Worm (Caenorhabditis elegans): ENCODE results near the gene F54E7.6.
"Not testable (repeated sequence)": the region's sequence is repeated elsewhere in the genome, so short reads cannot be mapped to it uniquely, and the experiment has no call there.

Gene F54E7.6

DNA sequence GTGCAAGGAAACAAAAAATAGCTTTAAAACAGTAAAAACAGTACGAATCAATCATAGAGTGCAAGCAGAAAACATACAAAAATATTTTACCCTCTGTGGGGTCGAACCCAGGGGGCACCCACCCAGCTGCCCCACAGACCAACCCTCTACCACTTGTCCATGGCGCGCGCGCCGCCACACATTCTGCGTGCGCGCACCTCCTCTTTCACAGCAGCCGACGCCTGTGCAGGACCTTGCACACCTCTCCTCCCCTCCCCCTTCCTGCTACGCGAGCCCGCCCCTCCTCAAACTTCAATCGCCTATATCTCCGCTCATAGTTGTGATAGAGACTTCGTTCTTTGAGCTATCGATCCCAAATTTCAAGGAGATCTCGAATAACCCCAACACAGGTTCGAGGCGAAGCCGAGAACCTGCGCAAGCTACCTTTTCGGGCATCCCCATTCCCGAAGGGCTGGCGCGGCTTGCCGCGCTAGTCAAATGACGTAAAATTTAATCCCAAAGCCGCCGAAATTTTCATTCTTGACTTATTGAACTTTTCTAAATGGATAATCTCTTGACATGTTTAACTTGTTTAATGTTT lies 23.5 kb downstream of the F54E7.6 start:
- TF ChIP-seq K11D2.4 (GFP tag; IDR thresholded peaks at IDR 0.05), result peak; percentile 63
- peak; percentile 68 for TF ChIP-seq snpc-1.1 (tag; optimal IDR thresholded peaks at IDR 0.05; ENCODE audit: insufficient read depth)
- peak; percentile 87 for TF ChIP-seq F33H1.4 (GFP tag; IDR thresholded peaks at IDR 0.05)
- TF ChIP-seq C17E4.6 (GFP tag; IDR thresholded peaks at IDR 0.05), result peak; percentile 85
- TF ChIP-seq let-526 (GFP tag; IDR thresholded peaks at IDR 0.05), result 0 out of 2 replicates have a peak, but pooled peaks have one; percentile 40
- TF ChIP-seq lin-26 (GFP tag; IDR thresholded peaks at IDR 0.05), result peak; percentile 86
- peak; percentile 100 for TF ChIP-seq pbrm-1 (GFP tag; IDR thresholded peaks at IDR 0.05)
- TF ChIP-seq nfyb-1 (GFP tag; IDR thresholded peaks at IDR 0.05), result peak; percentile 90
- peak; percentile 96 for TF ChIP-seq dox-1 (GFP tag; IDR thresholded peaks at IDR 0.05)
- peak; percentile 95 for TF ChIP-seq madf-6 (GFP tag; IDR thresholded peaks at IDR 0.05)
- TF ChIP-seq ceh-91 (GFP tag; IDR thresholded peaks at IDR 0.05), result peak; percentile 82
- peak; percentile 37; the same call in 1 of the 2 replicates for TF ChIP-seq hmg-20 (GFP tag; IDR thresholded peaks at IDR 0.05)
- peak; percentile 79 for TF ChIP-seq attf-3 (GFP tag; conservative IDR thresholded peaks at IDR 0.05)
- TF ChIP-seq lsl-1 (GFP tag; optimal IDR thresholded peaks at IDR 0.05), result peak; percentile 53
- peak; percentile 93 for TF ChIP-seq rcor-1 (GFP tag; IDR thresholded peaks at IDR 0.05)
- TF ChIP-seq D2030.7 (GFP tag; IDR thresholded peaks at IDR 0.05), result peak; percentile 98
- TF ChIP-seq cebp-1 (GFP tag; IDR thresholded peaks at IDR 0.05), result 0 out of 2 replicates have a peak, but pooled peaks have one; percentile 10
- not testable (repeated sequence) for TF ChIP-seq cebp-1 (tag; optimal IDR thresholded peaks at IDR 0.05)
- peak; percentile 23 for TF ChIP-seq snpc-4 (GFP tag; optimal IDR thresholded peaks at IDR 0.05)
- TF ChIP-seq snpc-4 (tag; optimal IDR thresholded peaks at IDR 0.05), result peak in 3 of 4 experiments; percentile 67 to 92 (median 81)
- peak; percentile 91; the same call in 1 of the 2 replicates for TF ChIP-seq F39B2.1 (GFP tag; IDR thresholded peaks at IDR 0.05)
- peak; percentile 90 for TF ChIP-seq attf-6 (GFP tag; IDR thresholded peaks at IDR 0.05)
- peak; percentile 73; the same call in 1 of the 2 replicates for TF ChIP-seq bed-2 (GFP tag; IDR thresholded peaks at IDR 0.05)
- TF ChIP-seq ekl-4 (GFP tag; IDR thresholded peaks at IDR 0.05), result peak; percentile 91
- peak; percentile 81 for TF ChIP-seq ztf-28 (GFP tag; IDR thresholded peaks at IDR 0.05)
- peak; percentile 64; the same call in 1 of the 2 replicates for TF ChIP-seq aptf-2 (GFP tag; conservative IDR thresholded peaks at IDR 0.05)
- peak; percentile 72 for TF ChIP-seq tbp1 (GFP tag; optimal IDR thresholded peaks at IDR 0.05)
- peak; percentile 64 for TF ChIP-seq hmg-1.2 (GFP tag; IDR thresholded peaks at IDR 0.05)
- TF ChIP-seq madf-8 (GFP tag; conservative IDR thresholded peaks at IDR 0.05), result peak; percentile 91
- peak; percentile 95; the same call in 1 of the 2 replicates for TF ChIP-seq Y56A3A.18 (GFP tag; IDR thresholded peaks at IDR 0.05)
- TF ChIP-seq zfh-2 (GFP tag; conservative IDR thresholded peaks at IDR 0.05), result peak; percentile 67
- TF ChIP-seq ceh-100 (GFP tag; IDR thresholded peaks at IDR 0.05), result peak; percentile 73
- peak; percentile 83 for TF ChIP-seq B0019.2 (GFP tag; conservative IDR thresholded peaks at IDR 0.05)
- TF ChIP-seq Y53G8AR.9 (GFP tag; conservative IDR thresholded peaks at IDR 0.05), result peak; percentile 87
- peak; percentile 100 for TF ChIP-seq egrh-3 (GFP tag; IDR thresholded peaks at IDR 0.05)
- peak; percentile 50; the same call in 1 of the 2 replicates for TF ChIP-seq lir-1 (GFP tag; conservative IDR thresholded peaks at IDR 0.05)
- TF ChIP-seq him-1 (tag; optimal IDR thresholded peaks at IDR 0.05), result peak; percentile 56
- peak; percentile 85 for TF ChIP-seq Y79H2A.3 (GFP tag; conservative IDR thresholded peaks at IDR 0.05)
- peak; percentile 71; the same call in 1 of the 2 replicates for TF ChIP-seq ztf-25 (GFP tag; IDR thresholded peaks at IDR 0.05)
- peak; percentile 91 for TF ChIP-seq Y95B8A.8 (GFP tag; IDR thresholded peaks at IDR 0.05)
- TF ChIP-seq hsf-1 (GFP tag; IDR thresholded peaks at IDR 0.05), result peak; percentile 81
- TF ChIP-seq mcd-1 (GFP tag; IDR thresholded peaks at IDR 0.05), result peak; percentile 90
- 0 out of 2 replicates have a peak, but pooled peaks have one; percentile 40 for TF ChIP-seq madf-3 (GFP tag; IDR thresholded peaks at IDR 0.05)
- TF ChIP-seq ceh-40 (GFP tag; IDR thresholded peaks at IDR 0.05), result peak; percentile 77; the same call in 1 of the 2 replicates
- TF ChIP-seq lin-54 (GFP tag; optimal IDR thresholded peaks at IDR 0.05), result peak; percentile 30
